Worm (Caenorhabditis elegans) whole organism, L4 larva: Measurements from ENCODE around the gene srlf-36.

Experiments
- ama-1 ChIP-seq: fragments of 150-350 bp; optimal IDR thresholded peaks from 2 replicates; lab custom pipeline; 2014; ENCODE audit warnings: inconsistent platforms, mixed read lengths
- dve-1 ChIP-seq: sonication (generic microtip); optimal IDR thresholded peaks from 2 replicates; lab custom pipeline; 2017; ENCODE audit warnings: antibody characterized with exemption, mild to moderate bottlenecking, missing genetic modification characterization, missing compliant biosample characterization; ENCODE audit not compliant: insufficient read depth
- mep-1 ChIP-seq: fragments of 150-350 bp; sonication (generic microtip); optimal IDR thresholded peaks from 3 replicates; lab custom pipeline; 2014; ENCODE audit warnings: missing biosample characterization, missing genetic modification characterization

DNA sequence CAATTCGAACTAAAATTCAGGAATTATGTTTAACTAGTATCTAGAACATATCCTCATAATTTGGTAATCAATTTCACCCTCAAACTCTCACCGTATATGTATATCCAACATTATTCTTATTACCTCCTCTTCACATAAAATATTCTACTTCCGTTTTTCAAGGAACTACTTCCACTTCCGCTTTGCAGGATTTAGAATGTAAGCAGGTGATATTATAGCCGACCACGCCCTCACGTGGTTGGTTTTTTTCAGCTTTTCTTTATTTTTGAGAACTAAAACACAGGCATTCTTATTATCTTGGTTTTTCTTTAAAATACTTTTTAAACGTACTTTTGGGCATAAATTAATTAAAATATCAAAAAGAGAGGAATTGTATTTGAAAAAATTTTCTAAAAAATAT is 8.3 kb upstream of the srlf-36 start:
- TF ChIP-seq mep-1 (tag; lab: Kevin White, UChicago) (no peak), ama-1 (lab: Kevin White, UChicago) (no peak), dve-1 (tag; lab: Kevin White, UChicago) (no peak)
